Fruit fly (Drosophila melanogaster) whole organism, wandering third instar larva: Measurements from ENCODE around the gene na.
"Not testable (repeated sequence)": the region's sequence is repeated elsewhere in the genome, so short reads cannot be mapped to it uniquely, and the experiment has no call there.

Source experiments
- Abd-B ChIP-seq: fragments of >200 bp; optimal IDR thresholded peaks from 2 replicates; lab custom pipeline; 2017; ENCODE audit warnings: missing biosample characterization, missing genetic modification characterization
- CG32264 ChIP-seq: fragments of 200-800 bp; sonication (Bioruptor generic); optimal IDR thresholded peaks from 2 replicates; lab custom pipeline; 2016; ENCODE audit warnings: missing biosample characterization, missing genetic modification characterization
- CG9705 ChIP-seq: fragments of 200-800 bp; sonication (Bioruptor generic); optimal IDR thresholded peaks from 2 replicates; lab custom pipeline; 2018; ENCODE audit warnings: missing biosample characterization, mild to moderate bottlenecking, missing genetic modification characterization
- CrebA ChIP-seq: fragments of 200-800 bp; sonication (Bioruptor generic); optimal IDR thresholded peaks from 2 replicates; lab custom pipeline; 2016; ENCODE audit warnings: missing biosample characterization, mild to moderate bottlenecking, missing genetic modification characterization, borderline replicate concordance
- Dfd ChIP-seq: fragments of >200 bp; optimal IDR thresholded peaks from 2 replicates; lab custom pipeline; 2017; ENCODE audit warnings: missing biosample characterization, missing genetic modification characterization
- Dif ChIP-seq: fragments of 200-275, 200-300 bp; sonication (Bioruptor generic); optimal IDR thresholded peaks from 2 replicates; lab custom pipeline; 2018; ENCODE audit warnings: missing biosample characterization, missing genetic modification characterization; ENCODE audit not compliant: partially characterized antibody
- HLH106 ChIP-seq: fragments of 200-800 bp; optimal IDR thresholded peaks from 3 replicates; lab custom pipeline; 2019; ENCODE audit warnings: missing biosample characterization, mild to moderate bottlenecking, missing genetic modification characterization, moderate library complexity
- Hnf4 ChIP-seq: fragments of 200-800 bp; sonication (Bioruptor generic); optimal IDR thresholded peaks from 2 replicates; lab custom pipeline; 2016; ENCODE audit warnings: missing biosample characterization, mild to moderate bottlenecking, missing genetic modification characterization
- Hr78 ChIP-seq: fragments of >200 bp; optimal IDR thresholded peaks from 2 replicates; lab custom pipeline; 2017; ENCODE audit warnings: missing biosample characterization, missing genetic modification characterization
- Jra ChIP-seq: sonication (Bioruptor generic); optimal IDR thresholded peaks from 2 replicates; lab custom pipeline; 2016; ENCODE audit warnings: missing biosample characterization, missing genetic modification characterization
- N ChIP-seq: fragments of >200 bp; optimal IDR thresholded peaks from 2 replicates; lab custom pipeline; 2018; ENCODE audit warnings: missing biosample characterization, missing external identifiers, missing genetic modification characterization
- OdsH ChIP-seq: fragments of 200-800 bp; sonication (Bioruptor generic); optimal IDR thresholded peaks from 2 replicates; lab custom pipeline; 2016; ENCODE audit warnings: missing biosample characterization, mild to moderate bottlenecking, missing genetic modification characterization
- Rel ChIP-seq, 2 experiments: fragments of 200-800 bp; sonication (Bioruptor generic) in 1 of 2; optimal IDR thresholded peaks; 2 replicates in 1 of 2; 3 replicates in 1 of 2; lab custom pipeline; 2016 to 2019; ENCODE audit warnings: mild to moderate bottlenecking in 2 of 2, missing biosample characterization in 2 of 2, missing genetic modification characterization in 2 of 2, moderate library complexity in 1 of 2
- Sp1 ChIP-seq: fragments of 200-800 bp; sonication (Bioruptor generic); optimal IDR thresholded peaks from 3 replicates; lab custom pipeline; 2019; ENCODE audit warnings: missing biosample characterization, mild to moderate bottlenecking, missing genetic modification characterization, moderate library complexity
- br ChIP-seq: fragments of 200-800 bp; sonication (Bioruptor generic); optimal IDR thresholded peaks from 2 replicates; lab custom pipeline; 2016; ENCODE audit warnings: missing biosample characterization, missing genetic modification characterization
- brk ChIP-seq: fragments of 200-800 bp; sonication (Bioruptor generic); optimal IDR thresholded peaks from 2 replicates; lab custom pipeline; 2016; ENCODE audit warnings: missing biosample characterization, mild to moderate bottlenecking, missing genetic modification characterization
- dmrt93B ChIP-seq: fragments of 200-800 bp; sonication (Bioruptor generic); optimal IDR thresholded peaks from 2 replicates; lab custom pipeline; 2018; ENCODE audit warnings: missing biosample characterization, mild to moderate bottlenecking, missing genetic modification characterization
- dsf ChIP-seq: sonication (Bioruptor generic); optimal IDR thresholded peaks from 2 replicates; lab custom pipeline; 2016; ENCODE audit warnings: missing biosample characterization, missing genetic modification characterization, borderline replicate concordance
- ey ChIP-seq: fragments of 200-800 bp; sonication (Bioruptor generic); optimal IDR thresholded peaks from 2 replicates; lab custom pipeline; 2016; ENCODE audit warnings: missing biosample characterization, missing genetic modification characterization
- foxo ChIP-seq, 2 experiments: fragments of 200-800 bp; sonication (Bioruptor generic); optimal IDR thresholded peaks; 2 replicates in 1 of 2; 3 replicates in 1 of 2; lab custom pipeline; 2016 to 2017; ENCODE audit warnings: missing biosample characterization in 2 of 2, missing genetic modification characterization in 2 of 2
- fru ChIP-seq: fragments of 200-800 bp; sonication (Bioruptor generic); optimal IDR thresholded peaks from 3 replicates; lab custom pipeline; 2016; ENCODE audit warnings: missing biosample characterization, mild to moderate bottlenecking, missing genetic modification characterization
- h ChIP-seq: fragments of 200-800 bp; sonication (Bioruptor generic); optimal IDR thresholded peaks from 3 replicates; lab custom pipeline; 2016; ENCODE audit warnings: missing biosample characterization, mild to moderate bottlenecking, missing genetic modification characterization
- rgr ChIP-seq: fragments of 200-800 bp; sonication (Bioruptor generic); optimal IDR thresholded peaks from 3 replicates; lab custom pipeline; 2016; ENCODE audit warnings: missing biosample characterization, mild to moderate bottlenecking, missing genetic modification characterization
- sage ChIP-seq: fragments of 200-800 bp; sonication (Bioruptor generic); optimal IDR thresholded peaks from 2 replicates; lab custom pipeline; 2016; ENCODE audit warnings: missing biosample characterization, mild to moderate bottlenecking, missing genetic modification characterization
- tai ChIP-seq: sonication (Bioruptor generic); optimal IDR thresholded peaks from 2 replicates; lab custom pipeline; 2016; ENCODE audit warnings: missing biosample characterization, missing genetic modification characterization
- usp ChIP-seq: fragments of >200 bp; optimal IDR thresholded peaks from 2 replicates; lab custom pipeline; 2017; ENCODE audit warnings: missing biosample characterization, missing genetic modification characterization

na gene

DNA sequence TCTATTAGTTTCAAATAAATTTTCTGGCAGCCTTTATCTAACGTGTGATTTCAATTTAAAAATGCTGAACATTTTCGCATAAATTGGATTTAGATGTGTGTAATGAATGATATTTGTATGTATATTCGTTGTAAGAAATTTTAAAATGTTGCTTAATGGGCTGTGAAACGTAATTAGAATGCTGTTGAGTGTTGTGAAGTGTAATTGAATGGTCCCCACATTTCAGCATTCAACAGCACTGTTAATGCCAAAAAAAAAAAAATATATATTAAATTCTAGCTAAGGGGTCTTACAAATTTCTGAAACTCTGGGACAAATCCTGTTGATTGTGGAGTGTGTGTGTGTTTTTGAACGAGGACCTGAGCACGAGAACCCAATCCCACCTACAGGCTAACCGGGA, 1.0 kb upstream of the na start:
- TF ChIP-seq CG9705 (GFP tag; lab: Kevin White, UChicago) (no peak), CG32264 (no peak), Dfd (peak; percentile 11)

DNA sequence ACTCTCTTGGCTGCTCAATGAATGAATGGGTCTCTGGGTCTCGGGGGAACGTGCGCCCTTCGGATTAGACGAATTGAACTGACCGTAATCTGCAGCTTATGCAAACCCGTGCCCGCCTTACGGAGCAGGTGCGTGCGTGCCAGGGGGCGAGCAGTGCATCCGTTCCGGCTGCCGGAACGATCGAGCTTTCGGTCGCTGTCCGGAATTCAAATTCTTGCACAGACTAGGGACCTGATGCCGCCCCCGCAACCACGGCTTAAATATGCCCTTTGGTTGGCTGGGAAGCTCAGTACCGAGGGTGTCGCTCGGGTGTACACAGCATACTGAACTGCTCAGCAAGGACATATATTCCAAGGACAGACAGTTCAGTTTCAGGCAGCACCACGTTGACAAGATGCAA, 11.3 kb downstream of the na start, which contains the start of gene Muc12Ea:
Gene Muc12Ea, plus strand, starts transcription at position 301 of the 400 bp plus-strand sequence.
- TF ChIP-seq N (GFP tag; lab: Kevin White, UChicago), result no peak
- TF ChIP-seq foxo (GFP tag; optimal IDR thresholded peaks at IDR 0.05; lab: Kevin White, UChicago), result no peak
- no peak for TF ChIP-seq ey (GFP tag; lab: Kevin White, UChicago)
- TF ChIP-seq dsf, result no peak
- TF ChIP-seq Hr78, result no peak
- TF ChIP-seq Dif, result no peak
- TF ChIP-seq Hnf4 (GFP tag; lab: Kevin White, UChicago), result no peak
- TF ChIP-seq Sp1 (GFP tag; lab: Kevin White, UChicago), result no peak
- no peak for TF ChIP-seq Jra (GFP tag; lab: Kevin White, UChicago)
- no peak for TF ChIP-seq br (GFP tag; lab: Kevin White, UChicago)
- TF ChIP-seq CG9705 (GFP tag; lab: Kevin White, UChicago), result no peak
- TF ChIP-seq fru, result no peak
- no peak for TF ChIP-seq Rel (GFP tag; optimal IDR thresholded peaks at IDR 0.05; lab: Kevin White, UChicago)
- TF ChIP-seq Rel (tag; optimal IDR thresholded peaks at IDR 0.05; lab: Kevin White, UChicago), result no peak
- TF ChIP-seq usp (GFP tag; lab: Kevin White, UChicago), result no peak
- no peak for TF ChIP-seq HLH106 (tag; lab: Kevin White, UChicago)
- TF ChIP-seq CrebA (GFP tag; lab: Kevin White, UChicago), result no peak

DNA sequence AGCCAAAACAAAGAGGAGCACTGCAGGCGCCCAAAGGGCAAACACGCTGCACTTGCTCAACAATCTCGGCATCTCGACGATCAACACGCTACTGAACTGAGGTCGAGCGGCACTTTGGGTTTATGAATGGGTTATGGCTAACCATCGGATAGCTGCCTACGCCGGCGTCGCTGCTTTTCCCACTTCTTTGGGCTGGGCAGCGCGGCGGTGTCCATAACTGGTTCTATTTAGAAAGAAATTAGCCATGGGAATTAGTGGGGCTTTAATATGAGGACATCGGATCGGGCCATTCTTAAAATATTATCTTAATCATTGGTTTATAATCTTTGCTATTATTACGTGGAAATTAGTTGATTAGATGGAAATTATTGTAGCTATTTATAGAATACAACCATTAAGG, 23.1 kb downstream of the na start, which contains the start of gene CG9400:
Gene CG9400, minus strand, starts transcription at position 101 of the 400 bp plus-strand sequence.
- TF ChIP-seq dsf (no peak), dmrt93B (GFP tag; lab: Kevin White, UChicago) (no peak), tai (no peak), foxo (GFP tag; optimal IDR thresholded peaks at IDR 0.05; lab: Kevin White, UChicago) (no peak), rgr (no peak)
- TF ChIP-seq, all 38 proteins: peak for 0

DNA sequence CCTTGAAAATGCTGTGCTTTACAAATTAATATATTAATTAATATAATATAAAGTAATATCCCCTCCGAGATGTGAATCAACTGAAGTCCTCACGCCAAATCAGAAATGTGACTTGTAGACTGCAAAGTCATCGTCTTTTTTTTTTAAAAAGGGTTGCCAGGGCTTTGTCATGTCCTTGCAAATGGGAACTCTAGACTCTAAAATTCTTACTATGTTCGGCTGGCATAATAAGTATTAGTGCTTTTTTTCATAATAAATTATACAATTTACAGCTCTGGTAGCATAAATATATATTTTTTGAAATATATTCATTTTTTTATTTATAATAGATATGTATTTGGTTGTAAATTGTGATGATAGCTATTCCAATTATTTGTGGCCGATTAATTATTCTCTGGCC, 49.3 kb downstream of the na start, which contains the start of gene betaNACtes2:
Gene betaNACtes2, minus strand, starts transcription at position 101 of the 400 bp plus-strand sequence.
- not testable (repeated sequence) for TF ChIP-seq CG9705 (GFP tag; lab: Kevin White, UChicago); brk; Dif

DNA sequence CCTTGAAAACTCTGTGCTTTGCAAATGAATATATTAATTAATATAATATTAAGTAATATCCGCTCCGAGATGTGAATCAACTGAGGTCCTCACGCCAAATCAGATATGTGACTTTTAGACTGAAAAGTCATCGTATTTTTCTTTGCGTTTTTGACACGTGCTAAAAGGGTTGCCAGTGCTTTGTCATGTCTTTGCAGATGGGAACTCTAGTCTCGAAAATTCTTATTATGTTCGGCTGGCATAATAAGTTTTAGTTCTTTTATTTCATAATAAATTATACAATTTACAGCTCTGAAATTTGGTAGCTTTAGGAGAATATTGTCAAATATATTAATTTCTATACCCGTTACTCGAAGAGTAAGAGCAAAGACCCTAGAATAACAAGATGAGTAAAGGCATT, 50.9 kb downstream of the na start, which contains the start of gene betaNACtes6:
Gene betaNACtes6, minus strand, starts transcription at position 101 of the 400 bp plus-strand sequence.
- not testable (repeated sequence) for TF ChIP-seq Sp1, usp, h (GFP tag; lab: Kevin White, UChicago)

DNA sequence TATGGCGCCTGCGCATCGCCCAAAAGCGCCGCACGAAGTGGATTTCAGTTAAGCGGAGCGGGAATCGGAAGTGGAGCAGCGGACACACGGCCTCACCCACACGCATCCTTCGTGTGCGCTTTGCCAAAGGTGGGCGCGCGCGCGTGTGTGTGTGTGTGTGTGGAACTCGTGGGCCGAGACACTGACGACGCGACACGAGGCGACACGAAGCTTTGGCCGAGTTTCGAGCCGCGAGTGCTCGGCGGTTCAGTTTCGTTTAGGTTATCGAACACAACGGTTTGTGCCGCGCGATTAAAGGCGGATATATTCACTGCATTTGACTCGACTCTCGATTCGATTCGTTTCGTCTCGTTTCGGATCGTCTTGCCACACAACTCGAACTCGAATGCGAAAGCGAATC, 55.8 kb downstream of the na start, which contains the start of gene dpr8:
Gene dpr8, plus strand, starts transcription at position 264 of the 400 bp plus-strand sequence.
- TF ChIP-seq OdsH, result no peak
- no peak for TF ChIP-seq fru
- TF ChIP-seq br (GFP tag; lab: Kevin White, UChicago), result no peak
- TF ChIP-seq sage (GFP tag; lab: Kevin White, UChicago), result no peak
- no peak for TF ChIP-seq N (GFP tag; lab: Kevin White, UChicago)
- TF ChIP-seq CrebA (GFP tag; lab: Kevin White, UChicago), result no peak
- no peak for TF ChIP-seq Abd-B (GFP tag; lab: Kevin White, UChicago)
- TF ChIP-seq foxo (GFP tag; optimal IDR thresholded peaks at IDR 0.05; lab: Kevin White, UChicago), result no peak
- TF ChIP-seq, all 38 proteins: peak for 0
